Worm (Caenorhabditis elegans): ENCODE results near the gene fbxb-15.

Gene fbxb-15

DNA sequence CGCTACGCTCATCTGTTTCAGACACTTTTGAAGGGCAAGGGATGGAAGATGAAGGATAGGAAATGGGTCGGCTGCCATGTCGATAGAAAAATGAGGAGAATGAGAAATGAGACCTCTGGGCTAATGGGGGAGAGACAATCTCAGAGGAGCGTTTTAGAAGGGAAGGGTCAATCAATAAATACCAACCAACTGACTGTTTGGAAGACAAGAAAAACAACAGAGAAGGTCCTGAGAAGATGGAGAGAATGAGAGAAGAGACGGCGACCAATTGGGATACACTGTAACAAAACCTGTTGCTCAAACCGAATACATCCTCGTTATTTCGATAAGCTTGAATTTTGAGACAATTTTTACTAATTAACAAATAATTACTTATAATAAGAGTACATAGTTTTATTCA lies at the start of gene fbxb-15:
Gene fbxb-15 (minus strand): TSS at position 101 of the 400 bp plus-strand sequence.
- TF ChIP-seq him-1 (tag; optimal IDR thresholded peaks at IDR 0.05) (no peak), dao-5 (tag; optimal IDR thresholded peaks at IDR 0.05) (no peak), W03F9.2 (tag; optimal IDR thresholded peaks at IDR 0.05) (no peak)

DNA sequence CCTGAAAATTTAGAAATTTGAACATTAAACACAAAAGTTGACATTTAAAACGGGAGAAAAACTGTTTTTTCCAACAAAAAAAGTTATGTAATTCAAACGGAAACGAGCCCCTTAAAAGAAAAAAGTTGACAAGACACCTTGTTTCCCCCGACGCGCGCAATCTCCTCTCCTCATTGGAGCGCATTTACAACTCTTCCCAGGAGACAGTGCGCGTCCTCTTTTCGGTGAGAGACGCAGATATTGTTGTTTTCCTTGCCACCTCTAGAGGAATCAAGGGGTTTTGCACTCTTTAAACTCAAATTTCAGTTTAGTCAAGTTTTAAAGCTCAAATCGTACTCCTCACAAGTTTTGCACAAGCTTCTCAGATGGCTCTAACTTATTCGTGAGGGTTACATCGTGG lies 42.6 kb upstream of the fbxb-15 start, which contains the start of gene F58E1.13:
Gene F58E1.13 (minus strand): TSS at position 12 of the 400 bp plus-strand sequence.
- TF ChIP-seq him-1 (tag; optimal IDR thresholded peaks at IDR 0.05) = no peak
- TF ChIP-seq dao-5 (tag; optimal IDR thresholded peaks at IDR 0.05) = no peak
- no peak for TF ChIP-seq W03F9.2 (tag; optimal IDR thresholded peaks at IDR 0.05)

DNA sequence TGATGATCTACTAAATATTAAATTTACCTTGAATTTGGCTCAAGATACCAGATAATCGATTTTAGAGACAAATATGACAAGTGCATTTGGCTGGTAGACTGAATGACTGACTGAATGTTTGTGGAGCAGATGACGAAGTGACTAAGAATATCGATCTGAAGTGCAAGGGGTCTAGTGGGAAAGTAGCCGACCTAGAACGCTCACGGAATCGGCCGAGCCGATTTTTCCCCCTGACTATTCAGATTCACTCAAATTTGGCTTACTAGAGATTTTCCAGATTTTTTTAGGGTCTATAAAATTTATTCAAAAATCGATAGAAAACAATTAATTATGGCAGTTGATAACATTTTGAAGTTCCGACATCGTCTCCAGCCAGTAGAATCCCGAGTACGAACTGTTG lies 41.2 kb upstream of the fbxb-15 start, which contains the start of gene fbxc-26:
Gene fbxc-26 (minus strand): TSS at position 101 of the 400 bp plus-strand sequence.
- TF ChIP-seq him-1 (tag; optimal IDR thresholded peaks at IDR 0.05) (no peak), W03F9.2 (tag; optimal IDR thresholded peaks at IDR 0.05) (no peak), dao-5 (tag; optimal IDR thresholded peaks at IDR 0.05) (no peak)

DNA sequence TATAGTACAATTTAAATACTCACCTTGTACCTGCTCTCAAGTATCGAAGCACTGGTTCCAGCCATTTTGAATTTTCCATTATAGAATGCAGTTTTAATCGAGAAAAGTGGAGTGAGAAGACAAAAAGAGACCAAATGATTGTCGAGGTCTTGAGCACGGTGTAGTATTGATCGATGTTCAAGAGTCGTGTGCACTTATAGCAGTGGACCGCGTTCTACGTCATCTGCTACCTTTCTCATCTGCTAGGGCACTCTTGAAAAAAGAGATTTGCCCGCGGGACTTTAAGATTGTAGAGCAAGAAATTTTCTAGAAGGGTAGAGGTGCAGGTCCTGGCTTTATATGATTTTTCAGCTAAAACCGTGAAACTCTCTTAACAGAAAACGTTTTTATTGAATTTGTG lies 39.5 kb upstream of the fbxb-15 start, which contains the start of gene fbxc-21:
Gene fbxc-21 (minus strand): TSS at position 101 of the 400 bp plus-strand sequence.
- TF ChIP-seq dao-5 (tag; optimal IDR thresholded peaks at IDR 0.05) = no peak
- TF ChIP-seq him-1 (tag; optimal IDR thresholded peaks at IDR 0.05) = no peak
- no peak for TF ChIP-seq W03F9.2 (tag; optimal IDR thresholded peaks at IDR 0.05)

DNA sequence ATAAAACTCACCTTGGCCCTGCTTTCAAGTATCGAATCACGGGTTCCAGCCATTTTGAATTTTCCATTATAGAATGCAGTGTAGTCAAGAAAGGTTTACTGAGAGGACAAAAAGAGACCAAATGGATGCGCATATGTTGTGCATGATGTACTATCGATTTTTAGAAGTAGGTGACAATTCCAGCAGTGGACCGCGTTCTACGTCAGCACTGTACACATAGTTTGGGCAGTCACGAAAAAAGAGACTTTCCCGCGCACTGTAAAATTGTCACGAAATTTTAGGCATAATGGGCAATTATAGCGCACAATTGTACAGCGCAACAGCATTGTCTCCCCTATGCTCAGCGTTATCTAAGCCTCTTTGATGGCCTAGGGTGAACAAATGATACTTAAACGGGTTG lies 37.7 kb upstream of the fbxb-15 start, which contains the start of gene fbxc-22:
Gene fbxc-22 (minus strand): TSS at position 101 of the 400 bp plus-strand sequence.
- no peak for TF ChIP-seq him-1 (tag; optimal IDR thresholded peaks at IDR 0.05)
- TF ChIP-seq dao-5 (tag; optimal IDR thresholded peaks at IDR 0.05) = no peak
- no peak for TF ChIP-seq W03F9.2 (tag; optimal IDR thresholded peaks at IDR 0.05)

DNA sequence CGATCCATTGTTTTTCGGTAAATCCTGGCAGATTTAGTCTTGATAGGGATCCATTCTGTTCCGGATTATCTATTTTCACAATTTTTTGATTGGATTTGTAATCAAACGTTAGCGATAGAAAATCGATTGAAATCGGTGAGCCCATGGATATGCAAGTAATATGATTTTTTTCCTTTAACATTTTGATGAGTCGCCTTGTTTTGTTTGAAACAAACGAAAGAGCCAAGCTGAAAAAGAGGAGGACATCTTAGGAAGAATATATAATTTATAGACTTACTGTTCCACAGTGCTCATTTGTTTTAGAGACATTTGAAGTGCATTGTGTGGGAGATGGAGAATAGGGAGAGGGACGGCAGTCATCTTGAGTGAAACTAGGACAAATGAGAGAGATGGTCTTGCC lies 35.5 kb upstream of the fbxb-15 start, which contains the start of the genes fbxb-18 and fbxb-19:
Gene fbxb-18 (minus strand): TSS at position 101 of the 400 bp plus-strand sequence.
Gene fbxb-19 (minus strand): TSS at position 369 of the 400 bp plus-strand sequence.
- TF ChIP-seq W03F9.2 (tag; optimal IDR thresholded peaks at IDR 0.05) = no peak
- no peak for TF ChIP-seq dao-5 (tag; optimal IDR thresholded peaks at IDR 0.05)
- no peak for TF ChIP-seq him-1 (tag; optimal IDR thresholded peaks at IDR 0.05)

DNA sequence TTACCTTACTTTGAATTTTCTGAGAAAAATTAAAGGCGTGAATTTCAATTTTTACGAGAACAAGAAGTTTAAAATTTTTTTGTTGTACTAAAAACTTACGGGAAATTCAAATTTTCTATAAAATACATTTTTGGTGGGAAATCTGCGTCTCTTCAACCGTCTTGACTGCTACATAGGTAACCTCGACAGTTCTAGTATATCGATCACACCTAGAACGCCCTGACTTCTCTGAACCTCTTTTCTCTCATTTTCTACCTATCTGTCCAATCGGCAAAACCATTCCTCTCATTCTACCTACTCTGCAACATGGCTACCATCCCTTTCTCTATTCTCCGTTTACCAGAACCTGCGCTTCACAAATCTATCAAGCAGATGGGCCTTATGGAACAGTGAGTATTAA lies 30.4 kb upstream of the fbxb-15 start, which contains the start of gene fbxb-25:
Gene fbxb-25 (plus strand): TSS at position 301 of the 400 bp plus-strand sequence.
- TF ChIP-seq him-1 (tag; optimal IDR thresholded peaks at IDR 0.05) = no peak
- no peak for TF ChIP-seq dao-5 (tag; optimal IDR thresholded peaks at IDR 0.05)
- no peak for TF ChIP-seq W03F9.2 (tag; optimal IDR thresholded peaks at IDR 0.05)

DNA sequence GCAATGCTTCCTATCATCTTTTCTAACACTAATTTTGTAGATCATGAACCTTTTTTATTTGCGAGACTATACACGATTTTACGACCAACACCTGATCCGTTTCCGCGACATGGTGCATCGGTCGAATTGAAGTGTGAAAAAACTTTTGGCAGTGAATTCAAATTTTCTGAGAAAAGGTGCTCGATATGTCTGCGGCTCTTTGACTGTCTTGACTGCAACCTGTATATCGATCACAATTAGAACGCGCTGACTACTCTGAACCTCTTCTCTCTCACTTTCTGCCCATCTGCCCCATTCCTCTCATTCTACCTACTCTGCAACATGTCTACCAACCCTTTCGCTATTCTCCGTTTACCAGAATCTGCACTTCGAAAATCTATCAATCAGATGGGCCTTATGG lies 28.9 kb upstream of the fbxb-15 start, which contains the start of gene fbxb-26:
Gene fbxb-26 (plus strand): TSS at position 301 of the 400 bp plus-strand sequence.
- TF ChIP-seq W03F9.2 (tag; optimal IDR thresholded peaks at IDR 0.05) (no peak), dao-5 (tag; optimal IDR thresholded peaks at IDR 0.05) (no peak), him-1 (tag; optimal IDR thresholded peaks at IDR 0.05) (no peak)

DNA sequence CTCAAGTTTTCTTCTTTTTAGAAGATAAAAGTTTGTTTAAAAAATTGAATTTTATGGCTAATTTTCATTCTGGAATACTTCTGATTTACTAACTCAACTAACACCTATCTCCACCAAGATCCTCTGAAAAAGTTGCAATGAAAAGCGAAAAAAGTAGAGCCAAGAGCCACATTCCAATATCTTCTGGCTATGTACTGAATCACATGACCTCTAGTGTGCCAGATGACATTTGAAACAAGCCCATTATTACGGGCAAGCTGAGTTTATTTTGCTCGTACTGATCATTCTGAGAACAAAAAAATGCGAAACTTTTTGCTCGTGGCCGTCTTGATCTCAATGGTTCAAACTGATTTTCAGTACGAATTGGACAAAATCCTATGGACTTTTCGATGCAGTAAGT lies 25.8 kb upstream of the fbxb-15 start, which contains the start of gene irld-36:
Gene irld-36 (plus strand): TSS at position 301 of the 400 bp plus-strand sequence.
- TF ChIP-seq him-1 (tag; optimal IDR thresholded peaks at IDR 0.05) (no peak), dao-5 (tag; optimal IDR thresholded peaks at IDR 0.05) (no peak), W03F9.2 (tag; optimal IDR thresholded peaks at IDR 0.05) (no peak)

DNA sequence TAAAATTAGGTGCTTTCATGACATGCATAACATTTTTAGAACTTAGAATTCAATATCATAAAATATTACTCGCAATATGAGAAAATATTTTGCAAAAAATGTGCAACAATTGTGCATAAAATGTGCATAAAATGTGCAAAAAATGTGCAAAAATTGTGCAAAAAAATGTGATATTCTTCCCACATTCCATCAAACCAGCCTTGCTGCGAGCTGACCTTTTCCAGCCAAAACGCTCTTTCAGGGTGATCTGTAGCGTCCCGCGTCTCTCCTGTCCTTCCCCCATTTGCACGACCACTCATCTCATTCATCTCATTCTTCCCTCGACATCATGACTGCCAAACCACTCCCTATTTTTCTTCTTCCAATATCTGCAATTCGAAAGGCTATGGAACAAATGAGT lies 22.8 kb upstream of the fbxb-15 start, which contains the start of gene fbxb-17:
Gene fbxb-17 (plus strand): TSS at position 301 of the 400 bp plus-strand sequence.
- TF ChIP-seq him-1 (tag; optimal IDR thresholded peaks at IDR 0.05) = no peak
- no peak for TF ChIP-seq dao-5 (tag; optimal IDR thresholded peaks at IDR 0.05)

DNA sequence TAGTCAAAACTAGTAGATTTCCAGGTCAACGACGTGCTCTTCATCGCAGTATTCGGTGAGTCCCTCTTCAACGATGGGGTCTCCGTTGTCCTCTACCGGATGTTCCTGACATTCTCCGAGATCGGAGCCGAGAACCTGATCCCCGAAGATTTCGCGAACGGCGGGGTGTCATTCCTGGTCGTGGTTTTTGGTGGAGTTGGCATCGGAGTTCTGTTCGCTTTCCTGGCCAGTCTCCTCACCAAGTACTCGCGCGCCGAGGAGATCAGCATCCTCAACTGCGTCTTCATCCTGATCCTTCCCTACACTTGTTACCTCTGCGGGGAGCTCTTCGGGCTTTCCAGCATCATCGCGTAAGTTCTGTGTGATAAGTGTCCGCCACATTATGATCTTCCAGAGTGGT lies 19.4 kb upstream of the fbxb-15 start:
- TF ChIP-seq W03F9.2 (tag; optimal IDR thresholded peaks at IDR 0.05) (no peak), dao-5 (tag; optimal IDR thresholded peaks at IDR 0.05) (no peak), him-1 (tag; optimal IDR thresholded peaks at IDR 0.05) (no peak)

DNA sequence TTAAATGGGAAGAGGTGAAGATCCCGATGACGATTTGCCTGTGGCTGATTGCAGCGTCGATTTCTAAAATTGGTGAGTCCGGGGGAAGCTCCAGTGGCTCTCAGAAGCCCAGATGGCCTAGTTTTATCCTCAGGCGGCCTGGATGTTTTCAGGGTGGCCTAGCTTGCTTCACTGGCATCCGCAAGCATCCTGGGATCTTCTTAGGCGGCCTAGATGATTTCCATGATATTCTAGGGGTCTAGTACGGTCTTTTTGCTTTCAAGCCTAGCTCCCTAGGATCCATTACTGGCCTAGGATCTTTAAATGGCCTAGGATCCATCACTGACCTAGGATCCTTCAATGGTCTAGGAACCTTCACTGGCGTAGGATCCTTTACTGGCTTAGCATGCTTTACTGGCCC lies 17.7 kb upstream of the fbxb-15 start:
- no peak for TF ChIP-seq W03F9.2 (tag; optimal IDR thresholded peaks at IDR 0.05)
- TF ChIP-seq him-1 (tag; optimal IDR thresholded peaks at IDR 0.05) = no peak
- no peak for TF ChIP-seq dao-5 (tag; optimal IDR thresholded peaks at IDR 0.05)

DNA sequence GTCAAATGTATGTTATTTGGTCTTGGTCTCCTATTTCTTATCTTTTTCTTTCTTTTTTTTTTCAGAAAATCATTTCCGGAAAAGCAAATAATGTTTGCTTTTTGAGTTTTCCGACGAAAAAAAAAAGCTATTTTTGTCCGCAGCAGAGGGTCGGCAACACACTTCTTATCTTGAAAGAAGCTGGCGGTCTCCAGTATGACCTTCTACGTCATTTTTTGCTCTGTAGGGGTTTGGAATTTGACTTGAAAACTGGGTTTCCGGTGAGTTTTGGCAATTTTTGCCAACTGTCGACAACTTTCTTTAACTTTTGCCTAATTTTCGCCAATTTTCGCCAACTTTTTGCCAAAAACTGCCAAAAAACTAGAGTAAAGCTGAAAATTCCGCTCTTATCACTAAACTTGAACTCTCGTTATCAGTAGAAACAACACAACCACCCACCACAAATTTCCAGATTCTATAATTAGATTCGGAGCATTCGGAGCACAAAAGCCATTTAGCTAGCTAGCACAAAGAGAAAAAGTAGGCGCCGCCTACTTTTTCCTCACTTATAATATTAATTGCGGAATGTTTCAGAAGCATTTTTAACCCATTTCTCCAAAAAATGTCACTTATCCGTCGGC lies 17.1 kb upstream of the fbxb-15 start, which contains the start of gene nhx-6:
Gene nhx-6 (plus strand): TSS at position 570 of the 620 bp plus-strand sequence.
- TF ChIP-seq dao-5 (tag; optimal IDR thresholded peaks at IDR 0.05) = no peak
- TF ChIP-seq him-1 (tag; optimal IDR thresholded peaks at IDR 0.05) = no peak
- TF ChIP-seq W03F9.2 (tag; optimal IDR thresholded peaks at IDR 0.05) = no peak

DNA sequence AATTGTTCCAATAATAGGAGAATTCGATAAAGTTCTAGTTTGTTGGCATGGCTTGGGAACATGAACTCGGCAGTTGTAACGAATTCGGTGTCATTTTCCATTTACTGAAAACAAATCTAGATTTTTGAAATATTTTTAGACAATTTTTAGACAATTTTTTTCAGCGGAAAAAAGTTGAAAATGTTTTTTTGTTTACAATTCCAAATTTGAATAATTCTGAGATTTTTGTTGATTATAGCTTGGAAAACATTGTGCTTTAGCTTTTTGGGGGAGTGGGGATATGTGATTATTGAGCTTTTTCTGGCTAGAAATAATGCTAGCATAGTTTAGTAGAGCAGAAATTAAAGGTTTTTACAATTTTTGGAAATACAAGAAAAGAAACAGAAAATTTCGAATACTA lies 15.6 kb upstream of the fbxb-15 start, which contains the start of gene srw-97:
Gene srw-97 (minus strand): TSS at position 101 of the 400 bp plus-strand sequence.
- no peak for TF ChIP-seq W03F9.2 (tag; optimal IDR thresholded peaks at IDR 0.05)
- no peak for TF ChIP-seq dao-5 (tag; optimal IDR thresholded peaks at IDR 0.05)
- TF ChIP-seq him-1 (tag; optimal IDR thresholded peaks at IDR 0.05) = no peak

Data from whole organism, L4/young adult.